Fruit fly (Drosophila melanogaster): ENCODE results near the gene CG32987.

dm6 chr2L:8828387-8828786 is 35.2 kb upstream of the CG32987 start:
- TF ChIP-seq CG8159 (tag; optimal IDR thresholded peaks at IDR 0.05) (no peak), EcR (GFP tag; optimal IDR thresholded peaks at IDR 0.05) (no peak), Ets98B (GFP tag; IDR thresholded peaks at IDR 0.05) (no peak), CG4496 (GFP tag; IDR thresholded peaks at IDR 0.05) (no peak), CG12605 (GFP tag; IDR thresholded peaks at IDR 0.05) (no peak), CG13204 (GFP tag; optimal IDR thresholded peaks at IDR 0.05) (no peak), D1 (tag; optimal IDR thresholded peaks at IDR 0.05) (no peak), Pif1B (GFP tag; optimal IDR thresholded peaks at IDR 0.05) (no peak), CG34367 (tag; optimal IDR thresholded peaks at IDR 0.05) (no peak), CG32121 (GFP tag; IDR thresholded peaks at IDR 0.05) (no peak), gl (tag; optimal IDR thresholded peaks at IDR 0.05) (no peak), Pif1A (GFP tag; optimal IDR thresholded peaks at IDR 0.05) (no peak), CG14655 (GFP tag; optimal IDR thresholded peaks at IDR 0.05) (no peak)
